Worm (Caenorhabditis elegans): ENCODE data around the gene lpr-6.

ce11 chrX:11061904-11062303 is 2.1 kb downstream of the lpr-6 start, which contains the start of gene lpr-5:
- TF ChIP-seq elt-2 (tag; optimal IDR thresholded peaks at IDR 0.05) (no peak), nhr-11 (tag; optimal IDR thresholded peaks at IDR 0.05) (no peak), fkh-6 (tag; optimal IDR thresholded peaks at IDR 0.05) (no peak), unc-3 (GFP tag; conservative IDR thresholded peaks at IDR 0.05) (no peak), unc-3 (tag; optimal IDR thresholded peaks at IDR 0.05) (no peak), nhr-232 (tag; optimal IDR thresholded peaks at IDR 0.05) (no peak), ceh-24 (tag; optimal IDR thresholded peaks at IDR 0.05) (no peak), pros-1 (tag; optimal IDR thresholded peaks at IDR 0.05) (no peak), Y22D7AL.16 (tag; optimal IDR thresholded peaks at IDR 0.05) (no peak), hlh-15 (tag; optimal IDR thresholded peaks at IDR 0.05) (no peak), ama-1 (optimal IDR thresholded peaks at IDR 0.05) (no peak), pag-3 (tag; optimal IDR thresholded peaks at IDR 0.05; ENCODE audit: borderline replicate concordance) (no peak), ceh-31 (tag; optimal IDR thresholded peaks at IDR 0.05) (no peak)
